Worm (Caenorhabditis elegans) whole organism, young adult: Measurements from ENCODE around the gene str-131.

Source experiments
- B0019.2 ChIP-seq: fragments of 200-800 bp; sonication (Bioruptor generic); conservative IDR thresholded peaks from 2 replicates; pipeline ENCODE4 v1.3.6; 2022; ENCODE audit warnings: missing genetic modification reagents, missing genetic modification characterization, missing compliant biosample characterization
- C06A6.2 ChIP-seq: fragments of 200-800 bp; sonication (Bioruptor generic); conservative IDR thresholded peaks from 2 replicates; pipeline ENCODE4 v1.3.6; 2022; ENCODE audit warnings: missing genetic modification characterization, missing compliant biosample characterization
- F33H1.4 ChIP-seq: fragments of 200-800 bp; sonication (Bioruptor generic); IDR thresholded peaks from 2 replicates; pipeline ENCODE4 v1.3.6; 2022; ENCODE audit warnings: missing genetic modification reagents, missing genetic modification characterization, missing compliant biosample characterization
- F37B4.10 ChIP-seq: fragments of 200-800 bp; sonication (Bioruptor generic); IDR thresholded peaks from 2 replicates; pipeline ENCODE4 v1.3.6; 2022; ENCODE audit warnings: missing genetic modification characterization, missing compliant biosample characterization
- F55B11.4 ChIP-seq: sonication (generic microtip); optimal IDR thresholded peaks from 2 replicates; lab custom pipeline; 2016; ENCODE audit warnings: missing compliant biosample characterization, missing genetic modification characterization, borderline replicate concordance; ENCODE audit not compliant: insufficient read depth
- F57A8.1 ChIP-seq: fragments of 200-800 bp; sonication (Bioruptor generic); optimal IDR thresholded peaks from 2 replicates; lab custom pipeline; 2018; ENCODE audit warnings: mild to moderate bottlenecking, missing genetic modification characterization, moderate library complexity, missing compliant biosample characterization
- F57C9.4 ChIP-seq: sonication (generic microtip); optimal IDR thresholded peaks from 2 replicates; lab custom pipeline; 2017; ENCODE audit warnings: mild to moderate bottlenecking, missing genetic modification characterization, missing compliant biosample characterization
- K11D2.4 ChIP-seq: fragments of 200-800 bp; sonication (Bioruptor generic); IDR thresholded peaks from 2 replicates; pipeline ENCODE4 v1.3.6; 2022; ENCODE audit warnings: missing genetic modification reagents, missing genetic modification characterization, missing compliant biosample characterization
- Y53F4B.3 ChIP-seq: fragments of 200-800 bp; sonication (Bioruptor generic); IDR thresholded peaks from 2 replicates; pipeline ENCODE4 v1.3.6; 2022; ENCODE audit warnings: missing genetic modification reagents, missing genetic modification characterization, missing compliant biosample characterization
- Y79H2A.3 ChIP-seq: fragments of 200-800 bp; sonication (Bioruptor generic); conservative IDR thresholded peaks from 2 replicates; pipeline ENCODE4 v1.3.6; 2022; ENCODE audit warnings: missing genetic modification reagents, missing genetic modification characterization, missing compliant biosample characterization
- ama-1 ChIP-seq, 3 experiments: fragments of 150-350 bp in 1 of 3; sonication (generic microtip) in 2 of 3; optimal IDR thresholded peaks; 2 replicates each; lab custom pipeline; 2014 to 2018; ENCODE audit warnings: missing biosample characterization in 2 of 3, missing genetic modification characterization in 2 of 3, missing genetic modification reagents in 2 of 3
- aptf-3 ChIP-seq: fragments of 200-800 bp; sonication (Bioruptor generic); IDR thresholded peaks from 2 replicates; pipeline ENCODE4 v1.3.6; 2022; ENCODE audit warnings: missing genetic modification characterization, missing compliant biosample characterization
- atf-7 ChIP-seq: sonication (generic microtip); optimal IDR thresholded peaks from 2 replicates; lab custom pipeline; 2017; ENCODE audit warnings: mild to moderate bottlenecking, missing genetic modification characterization, missing compliant biosample characterization
- bed-1 ChIP-seq: fragments of 200-800 bp; sonication (Bioruptor generic); IDR thresholded peaks from 2 replicates; pipeline ENCODE4 v1.3.6; 2022; ENCODE audit warnings: missing genetic modification reagents, missing genetic modification characterization, missing compliant biosample characterization
- bed-2 ChIP-seq: fragments of 200-800 bp; sonication (Bioruptor generic); IDR thresholded peaks from 2 replicates; pipeline ENCODE4 v1.3.6; 2022; ENCODE audit warnings: missing genetic modification reagents, missing genetic modification characterization, missing compliant biosample characterization
- cebp-1 ChIP-seq, 2 experiments: fragments of 200-800 bp in 1 of 2; sonication (Bioruptor generic) in 1 of 2; sonication (generic microtip) in 1 of 2; IDR thresholded peaks in 1 of 2; optimal IDR thresholded peaks in 1 of 2; 2 replicates each; pipeline versions ENCODE4 v1.3.6 to Lab custom; 2017 to 2022; ENCODE audit warnings: missing compliant biosample characterization in 2 of 2, missing genetic modification characterization in 2 of 2, mild to moderate bottlenecking in 1 of 2, missing genetic modification reagents in 1 of 2, moderate library complexity in 1 of 2
- chd-7 ChIP-seq: sonication (generic microtip); optimal IDR thresholded peaks from 2 replicates; lab custom pipeline; 2016; ENCODE audit warnings: mild to moderate bottlenecking, missing genetic modification characterization, moderate library complexity, missing compliant biosample characterization
- die-1 ChIP-seq: sonication (generic microtip); optimal IDR thresholded peaks from 2 replicates; lab custom pipeline; 2016; ENCODE audit warnings: missing genotype, mild to moderate bottlenecking, missing genetic modification characterization, missing compliant biosample characterization
- dox-1 ChIP-seq: fragments of 200-800 bp; sonication (Bioruptor generic); IDR thresholded peaks from 2 replicates; pipeline ENCODE4 v1.3.6; 2022; ENCODE audit warnings: missing genetic modification reagents, missing genetic modification characterization, missing compliant biosample characterization
- dpl-1 ChIP-seq: fragments of 150-350 bp; optimal IDR thresholded peaks from 2 replicates; lab custom pipeline; 2014; ENCODE audit warnings: missing biosample characterization, missing genetic modification reagents, missing genetic modification characterization
- egl-18 ChIP-seq: fragments of 200-800 bp; sonication (Bioruptor generic); IDR thresholded peaks from 2 replicates; pipeline ENCODE4 v1.3.6; 2022; ENCODE audit warnings: missing genetic modification reagents, missing genetic modification characterization, missing compliant biosample characterization
- fkh-3 ChIP-seq: sonication (generic microtip); optimal IDR thresholded peaks from 2 replicates; lab custom pipeline; 2016; ENCODE audit warnings: mild to moderate bottlenecking, missing genetic modification characterization, missing compliant biosample characterization
- gei-17 ChIP-seq: fragments of 200-800 bp; sonication (Bioruptor generic); optimal IDR thresholded peaks from 2 replicates; lab custom pipeline; 2018; ENCODE audit warnings: mild to moderate bottlenecking, missing genetic modification characterization, missing compliant biosample characterization
- hlh-26 ChIP-seq: fragments of 200-800 bp; sonication (Bioruptor generic); conservative IDR thresholded peaks from 2 replicates; pipeline ENCODE4 v1.3.6; 2022; ENCODE audit warnings: missing genetic modification reagents, missing genetic modification characterization, missing compliant biosample characterization
- hsf-1 ChIP-seq: fragments of 200-800 bp; sonication (Bioruptor generic); IDR thresholded peaks from 2 replicates; pipeline ENCODE4 v1.3.6; 2022; ENCODE audit warnings: missing genetic modification reagents, missing genetic modification characterization, missing compliant biosample characterization
- lag-1 ChIP-seq: fragments of 200-800 bp; sonication (Bioruptor generic); IDR thresholded peaks from 2 replicates; pipeline ENCODE4 v1.3.6; 2022; ENCODE audit warnings: missing genetic modification reagents, missing genetic modification characterization, missing compliant biosample characterization
- let-526 ChIP-seq: fragments of 200-800 bp; sonication (Bioruptor generic); IDR thresholded peaks from 2 replicates; pipeline ENCODE4 v1.3.6; 2022; ENCODE audit warnings: missing genetic modification reagents, missing genetic modification characterization, missing compliant biosample characterization
- lir-1 ChIP-seq: fragments of 200-800 bp; sonication (Bioruptor generic); conservative IDR thresholded peaks from 2 replicates; pipeline ENCODE4 v1.3.6; 2022; ENCODE audit warnings: missing genetic modification reagents, missing genetic modification characterization, missing compliant biosample characterization
- lsy-27 ChIP-seq: sonication (generic microtip); optimal IDR thresholded peaks from 2 replicates; lab custom pipeline; 2017; ENCODE audit warnings: missing genetic modification characterization, mild to moderate bottlenecking, missing compliant biosample characterization, antibody characterized with exemption, missing genotype, borderline replicate concordance; ENCODE audit not compliant: insufficient read depth
- madf-3 ChIP-seq: fragments of 200-800 bp; sonication (Bioruptor generic); IDR thresholded peaks from 2 replicates; pipeline ENCODE4 v1.3.6; 2022; ENCODE audit warnings: missing genetic modification reagents, missing genetic modification characterization, missing compliant biosample characterization
- mxl-1 ChIP-seq: sonication (generic microtip); optimal IDR thresholded peaks from 2 replicates; lab custom pipeline; 2016; ENCODE audit warnings: missing genetic modification characterization, missing compliant biosample characterization
- nfya-2 ChIP-seq: fragments of 200-800 bp; sonication (Bioruptor generic); IDR thresholded peaks from 2 replicates; pipeline ENCODE4 v1.3.6; 2022; ENCODE audit warnings: missing genetic modification reagents, missing genetic modification characterization, missing compliant biosample characterization
- nhr-120 ChIP-seq: fragments of 200-800 bp; sonication (Bioruptor generic); IDR thresholded peaks from 2 replicates; pipeline ENCODE4 v1.3.6; 2022; ENCODE audit warnings: missing genetic modification characterization, missing compliant biosample characterization
- nhr-27 ChIP-seq: fragments of 200-800 bp; sonication (Bioruptor generic); optimal IDR thresholded peaks from 2 replicates; lab custom pipeline; 2018; ENCODE audit warnings: mild to moderate bottlenecking, missing genetic modification characterization, moderate library complexity, missing compliant biosample characterization
- pbrm-1 ChIP-seq: fragments of 200-800 bp; sonication (Bioruptor generic); IDR thresholded peaks from 2 replicates; pipeline ENCODE4 v1.3.6; 2022; ENCODE audit warnings: missing genetic modification reagents, missing genetic modification characterization, missing compliant biosample characterization
- rcor-1 ChIP-seq: fragments of 200-800 bp; sonication (Bioruptor generic); IDR thresholded peaks from 2 replicates; pipeline ENCODE4 v1.3.6; 2022; ENCODE audit warnings: missing genetic modification reagents, missing genetic modification characterization, missing compliant biosample characterization
- snpc-4 ChIP-seq, 5 experiments: fragments of 150-350 bp in 1 of 5; sonication (generic microtip) in 4 of 5; optimal IDR thresholded peaks; 2 replicates each; lab custom pipeline; 2014 to 2018; ENCODE audit warnings: missing genetic modification characterization in 5 of 5, missing biosample characterization in 3 of 5, antibody characterized with exemption in 2 of 5, mild to moderate bottlenecking in 2 of 5, missing compliant biosample characterization in 2 of 5, missing genotype in 2 of 5, moderate library complexity in 2 of 5, missing genetic modification reagents in 1 of 5
- tlf-1 ChIP-seq: fragments of 200-800 bp; sonication (Bioruptor generic); optimal IDR thresholded peaks from 2 replicates; lab custom pipeline; 2018; ENCODE audit warnings: mild to moderate bottlenecking, missing genetic modification characterization, missing compliant biosample characterization
- zim-3 ChIP-seq: sonication (generic microtip); optimal IDR thresholded peaks from 2 replicates; lab custom pipeline; 2017; ENCODE audit warnings: mild to moderate bottlenecking, missing genetic modification characterization, moderate library complexity, missing compliant biosample characterization
- ztf-22 ChIP-seq: fragments of 200-800 bp; sonication (Bioruptor generic); optimal IDR thresholded peaks from 2 replicates; lab custom pipeline; 2018; ENCODE audit warnings: mild to moderate bottlenecking, missing genetic modification characterization, moderate library complexity, missing compliant biosample characterization
- ztf-25 ChIP-seq: fragments of 200-800 bp; sonication (Bioruptor generic); IDR thresholded peaks from 2 replicates; pipeline ENCODE4 v1.3.6; 2022; ENCODE audit warnings: missing genetic modification reagents, missing genetic modification characterization, missing compliant biosample characterization
- ztf-26 ChIP-seq: sonication (generic microtip); optimal IDR thresholded peaks from 2 replicates; lab custom pipeline; 2017; ENCODE audit warnings: missing genetic modification characterization, missing compliant biosample characterization
- ztf-3 ChIP-seq: fragments of 200-800 bp; sonication (Bioruptor generic); optimal IDR thresholded peaks from 2 replicates; lab custom pipeline; 2018; ENCODE audit warnings: mild to moderate bottlenecking, missing genetic modification characterization, missing compliant biosample characterization

str-131 gene

ce11 chrV:8102960-8103359 lies 21.5 kb upstream of the str-131 start, which contains the start of gene str-90:
Gene str-90, plus strand, starts transcription at chrV:8103260.
- TF ChIP-seq mxl-1 (tag; lab: Kevin White, UChicago) (no peak), Y79H2A.3 (GFP tag; lab: Robert Waterston, UW) (no peak), ztf-3 (GFP tag; lab: Kevin White, UChicago) (no peak), Y53F4B.3 (GFP tag; lab: Robert Waterston, UW) (no peak), egl-18 (GFP tag; lab: Robert Waterston, UW) (no peak), fkh-3 (no peak), bed-1 (GFP tag; lab: Robert Waterston, UW) (no peak), hsf-1 (no peak), pbrm-1 (no peak), chd-7 (tag; lab: Kevin White, UChicago) (no peak), lsy-27 (tag; lab: Kevin White, UChicago) (no peak), zim-3 (no peak), K11D2.4 (GFP tag; lab: Robert Waterston, UW) (no peak), C06A6.2 (no peak), bed-2 (GFP tag; lab: Robert Waterston, UW) (no peak)

- TF ChIP-seq ztf-26 (tag; lab: Kevin White, UChicago) (no peak), aptf-3 (no peak), hlh-26 (GFP tag; lab: Robert Waterston, UW) (no peak), dox-1 (GFP tag; lab: Robert Waterston, UW) (no peak), F55B11.4 (tag; lab: Kevin White, UChicago) (no peak), die-1 (no peak), B0019.2 (GFP tag; lab: Robert Waterston, UW) (no peak), ztf-25 (GFP tag; lab: Robert Waterston, UW) (no peak), rcor-1 (GFP tag; lab: Robert Waterston, UW) (no peak), ama-1 (optimal IDR thresholded peaks at IDR 0.05; lab: Kevin White, UChicago) (no peak), ama-1 (GFP tag; optimal IDR thresholded peaks at IDR 0.05; lab: Kevin White, UChicago) (no peak), cebp-1 (GFP tag; IDR thresholded peaks at IDR 0.05; lab: Robert Waterston, UW) (no peak), cebp-1 (tag; optimal IDR thresholded peaks at IDR 0.05; lab: Kevin White, UChicago) (no peak), F57A8.1 (GFP tag; lab: Kevin White, UChicago) (no peak), gei-17 (GFP tag; lab: Kevin White, UChicago) (no peak), atf-7 (no peak), nfya-2 (GFP tag; lab: Robert Waterston, UW) (no peak)
Measured at ce11 chrV:8099306-8099705, 17.8 kb upstream of the str-131 start, which contains the start of gene sdz-23. Gene sdz-23, plus strand, starts transcription at chrV:8099606.

ce11 chrV:8098239-8098638 lies 16.8 kb upstream of the str-131 start, which contains the start of gene str-145:
Gene str-145, minus strand, starts transcription at chrV:8098339.
- TF ChIP-seq F57C9.4 (no peak), Y79H2A.3 (GFP tag; lab: Robert Waterston, UW) (no peak), madf-3 (GFP tag; lab: Robert Waterston, UW) (no peak), dpl-1 (GFP tag; lab: Kevin White, UChicago) (no peak), tlf-1 (no peak), snpc-4 (GFP tag; optimal IDR thresholded peaks at IDR 0.05; lab: Kevin White, UChicago) (no peak), snpc-4 (tag; optimal IDR thresholded peaks at IDR 0.05; lab: Kevin White, UChicago) (no peak), let-526 (no peak), lag-1 (GFP tag; lab: Robert Waterston, UW) (no peak), gei-17 (GFP tag; lab: Kevin White, UChicago) (no peak), dox-1 (GFP tag; lab: Robert Waterston, UW) (no peak), F33H1.4 (GFP tag; lab: Robert Waterston, UW) (no peak), nhr-120 (no peak), aptf-3 (no peak), lir-1 (GFP tag; lab: Robert Waterston, UW) (no peak), ztf-22 (no peak), nhr-27 (tag; lab: Kevin White, UChicago) (no peak), F37B4.10 (GFP tag; lab: Robert Waterston, UW) (no peak), bed-2 (GFP tag; lab: Robert Waterston, UW) (no peak)
- TF ChIP-seq, all 124 proteins: peak for 0
